Fruit fly (Drosophila melanogaster) whole organism, wandering third instar larva: ENCODE data around the gene CG12439.

Experiments
- Abd-B ChIP-seq: fragments of >200 bp; optimal IDR thresholded peaks from 2 replicates; lab custom pipeline; 2017; ENCODE audit warnings: missing biosample characterization, missing genetic modification characterization
- CG32264 ChIP-seq: fragments of 200-800 bp; sonication (Bioruptor generic); optimal IDR thresholded peaks from 2 replicates; lab custom pipeline; 2016; ENCODE audit warnings: missing biosample characterization, missing genetic modification characterization
- CG9705 ChIP-seq: fragments of 200-800 bp; sonication (Bioruptor generic); optimal IDR thresholded peaks from 2 replicates; lab custom pipeline; 2018; ENCODE audit warnings: missing biosample characterization, mild to moderate bottlenecking, missing genetic modification characterization
- CrebA ChIP-seq: fragments of 200-800 bp; sonication (Bioruptor generic); optimal IDR thresholded peaks from 2 replicates; lab custom pipeline; 2016; ENCODE audit warnings: missing biosample characterization, mild to moderate bottlenecking, missing genetic modification characterization, borderline replicate concordance
- Dfd ChIP-seq: fragments of >200 bp; optimal IDR thresholded peaks from 2 replicates; lab custom pipeline; 2017; ENCODE audit warnings: missing biosample characterization, missing genetic modification characterization
- Dif ChIP-seq: fragments of 200-275, 200-300 bp; sonication (Bioruptor generic); optimal IDR thresholded peaks from 2 replicates; lab custom pipeline; 2018; ENCODE audit warnings: missing biosample characterization, missing genetic modification characterization; ENCODE audit not compliant: partially characterized antibody
- GATAd ChIP-seq: sonication (Bioruptor generic); optimal IDR thresholded peaks from 2 replicates; lab custom pipeline; 2016; ENCODE audit warnings: missing biosample characterization, missing genetic modification characterization
- HLH106 ChIP-seq: fragments of 200-800 bp; optimal IDR thresholded peaks from 3 replicates; lab custom pipeline; 2019; ENCODE audit warnings: missing biosample characterization, mild to moderate bottlenecking, missing genetic modification characterization, moderate library complexity
- Hnf4 ChIP-seq: fragments of 200-800 bp; sonication (Bioruptor generic); optimal IDR thresholded peaks from 2 replicates; lab custom pipeline; 2016; ENCODE audit warnings: missing biosample characterization, mild to moderate bottlenecking, missing genetic modification characterization
- Hr78 ChIP-seq: fragments of >200 bp; optimal IDR thresholded peaks from 2 replicates; lab custom pipeline; 2017; ENCODE audit warnings: missing biosample characterization, missing genetic modification characterization
- Hr83 ChIP-seq: fragments of 200-300 bp; sonication (Bioruptor generic); optimal IDR thresholded peaks from 2 replicates; lab custom pipeline; 2016; ENCODE audit warnings: missing biosample characterization, mild to moderate bottlenecking, missing genetic modification characterization, moderate library complexity; ENCODE audit not compliant: poor library complexity, severe bottlenecking
- Jra ChIP-seq: sonication (Bioruptor generic); optimal IDR thresholded peaks from 2 replicates; lab custom pipeline; 2016; ENCODE audit warnings: missing biosample characterization, missing genetic modification characterization
- Mio ChIP-seq: sonication (Bioruptor generic); optimal IDR thresholded peaks from 2 replicates; lab custom pipeline; 2016; ENCODE audit warnings: missing biosample characterization, missing genetic modification characterization
- Myc ChIP-seq: fragments of >200 bp; optimal IDR thresholded peaks from 2 replicates; lab custom pipeline; 2017
- N ChIP-seq: fragments of >200 bp; optimal IDR thresholded peaks from 2 replicates; lab custom pipeline; 2018; ENCODE audit warnings: missing biosample characterization, missing external identifiers, missing genetic modification characterization
- OdsH ChIP-seq: fragments of 200-800 bp; sonication (Bioruptor generic); optimal IDR thresholded peaks from 2 replicates; lab custom pipeline; 2016; ENCODE audit warnings: missing biosample characterization, mild to moderate bottlenecking, missing genetic modification characterization
- Rel ChIP-seq, 2 experiments: fragments of 200-800 bp; sonication (Bioruptor generic) in 1 of 2; optimal IDR thresholded peaks; 2 replicates in 1 of 2; 3 replicates in 1 of 2; lab custom pipeline; 2016 to 2019; ENCODE audit warnings: mild to moderate bottlenecking in 2 of 2, missing biosample characterization in 2 of 2, missing genetic modification characterization in 2 of 2, moderate library complexity in 1 of 2
- Sp1 ChIP-seq: fragments of 200-800 bp; sonication (Bioruptor generic); optimal IDR thresholded peaks from 3 replicates; lab custom pipeline; 2019; ENCODE audit warnings: missing biosample characterization, mild to moderate bottlenecking, missing genetic modification characterization, moderate library complexity
- Vsx2 ChIP-seq: fragments of 200-300, 225-300 bp; sonication (Bioruptor generic); optimal IDR thresholded peaks from 2 replicates; lab custom pipeline; 2018; ENCODE audit warnings: missing biosample characterization, missing genetic modification characterization; ENCODE audit not compliant: partially characterized antibody
- br ChIP-seq: fragments of 200-800 bp; sonication (Bioruptor generic); optimal IDR thresholded peaks from 2 replicates; lab custom pipeline; 2016; ENCODE audit warnings: missing biosample characterization, missing genetic modification characterization
- brk ChIP-seq: fragments of 200-800 bp; sonication (Bioruptor generic); optimal IDR thresholded peaks from 2 replicates; lab custom pipeline; 2016; ENCODE audit warnings: missing biosample characterization, mild to moderate bottlenecking, missing genetic modification characterization
- dl ChIP-seq, 2 experiments: fragments of 175-275, 200-275 bp in 1 of 2; fragments of 200-275 bp in 1 of 2; sonication (Bioruptor generic); optimal IDR thresholded peaks; lab custom pipeline; 2018; ENCODE audit warnings: mild to moderate bottlenecking in 2 of 2, missing biosample characterization in 2 of 2, missing genetic modification characterization in 2 of 2, moderate library complexity in 2 of 2; ENCODE audit not compliant: partially characterized antibody in 2 of 2, insufficient read depth in 1 of 2
- dmrt93B ChIP-seq: fragments of 200-800 bp; sonication (Bioruptor generic); optimal IDR thresholded peaks from 2 replicates; lab custom pipeline; 2018; ENCODE audit warnings: missing biosample characterization, mild to moderate bottlenecking, missing genetic modification characterization
- dsf ChIP-seq: sonication (Bioruptor generic); optimal IDR thresholded peaks from 2 replicates; lab custom pipeline; 2016; ENCODE audit warnings: missing biosample characterization, missing genetic modification characterization, borderline replicate concordance
- ey ChIP-seq: fragments of 200-800 bp; sonication (Bioruptor generic); optimal IDR thresholded peaks from 2 replicates; lab custom pipeline; 2016; ENCODE audit warnings: missing biosample characterization, missing genetic modification characterization
- foxo ChIP-seq, 2 experiments: fragments of 200-800 bp; sonication (Bioruptor generic); optimal IDR thresholded peaks; 2 replicates in 1 of 2; 3 replicates in 1 of 2; lab custom pipeline; 2016 to 2017; ENCODE audit warnings: missing biosample characterization in 2 of 2, missing genetic modification characterization in 2 of 2
- fru ChIP-seq: fragments of 200-800 bp; sonication (Bioruptor generic); optimal IDR thresholded peaks from 3 replicates; lab custom pipeline; 2016; ENCODE audit warnings: missing biosample characterization, mild to moderate bottlenecking, missing genetic modification characterization
- h ChIP-seq: fragments of 200-800 bp; sonication (Bioruptor generic); optimal IDR thresholded peaks from 3 replicates; lab custom pipeline; 2016; ENCODE audit warnings: missing biosample characterization, mild to moderate bottlenecking, missing genetic modification characterization
- jim ChIP-seq: fragments of 175-275, 200-325 bp; sonication (Bioruptor generic); optimal IDR thresholded peaks from 2 replicates; lab custom pipeline; 2016; ENCODE audit warnings: missing biosample characterization, mild to moderate bottlenecking, missing genetic modification characterization
- lola ChIP-seq: fragments of >200 bp; optimal IDR thresholded peaks from 2 replicates; lab custom pipeline; 2017; ENCODE audit warnings: missing biosample characterization, missing genetic modification characterization
- pan ChIP-seq: fragments of >200 bp; optimal IDR thresholded peaks from 2 replicates; lab custom pipeline; 2017
- psq ChIP-seq: fragments of 200-800 bp; sonication (Bioruptor generic); optimal IDR thresholded peaks from 3 replicates; lab custom pipeline; 2017; ENCODE audit warnings: missing biosample characterization, mild to moderate bottlenecking, missing genetic modification characterization, moderate library complexity
- rgr ChIP-seq: fragments of 200-800 bp; sonication (Bioruptor generic); optimal IDR thresholded peaks from 3 replicates; lab custom pipeline; 2016; ENCODE audit warnings: missing biosample characterization, mild to moderate bottlenecking, missing genetic modification characterization
- sage ChIP-seq: fragments of 200-800 bp; sonication (Bioruptor generic); optimal IDR thresholded peaks from 2 replicates; lab custom pipeline; 2016; ENCODE audit warnings: missing biosample characterization, mild to moderate bottlenecking, missing genetic modification characterization
- sv ChIP-seq: fragments of 200-800 bp; sonication (Bioruptor generic); optimal IDR thresholded peaks from 3 replicates; lab custom pipeline; 2016; ENCODE audit warnings: missing biosample characterization, missing genetic modification characterization
- tai ChIP-seq: sonication (Bioruptor generic); optimal IDR thresholded peaks from 2 replicates; lab custom pipeline; 2016; ENCODE audit warnings: missing biosample characterization, missing genetic modification characterization
- usp ChIP-seq: fragments of >200 bp; optimal IDR thresholded peaks from 2 replicates; lab custom pipeline; 2017; ENCODE audit warnings: missing biosample characterization, missing genetic modification characterization
- woc ChIP-seq: sonication (Bioruptor generic); optimal IDR thresholded peaks from 2 replicates; lab custom pipeline; 2016; ENCODE audit warnings: missing biosample characterization, mild to moderate bottlenecking, missing genetic modification characterization

The CG12439 gene

DNA sequence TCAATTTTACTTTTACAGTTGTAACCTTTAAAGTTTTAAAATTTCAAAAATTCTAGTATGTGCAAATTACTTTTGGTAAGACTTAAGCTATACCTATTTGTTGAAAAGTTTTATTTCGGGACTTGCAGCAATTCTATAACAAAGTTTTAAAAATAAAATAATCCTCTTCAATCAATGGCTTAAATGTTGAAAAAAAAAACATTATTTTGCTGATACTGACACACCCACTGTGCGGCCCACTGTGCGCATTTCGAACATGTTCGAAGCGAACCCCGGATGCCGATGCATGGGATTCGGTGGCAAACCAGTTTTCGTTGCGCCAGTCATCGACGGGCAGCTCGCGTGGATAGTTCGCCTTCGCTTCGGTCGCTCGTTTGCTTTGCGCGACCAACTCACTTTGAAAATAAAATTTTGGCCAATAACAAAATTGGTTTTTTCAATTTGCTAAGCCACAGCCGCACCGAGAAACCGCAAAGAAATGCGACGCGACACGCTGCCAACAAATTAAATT, 48.6 kb downstream of the CG12439 start, which contains the start of gene CG32982:
CG32982 (plus strand) TSS at position 320 of the 511 bp plus-strand sequence.
- TF ChIP-seq Dfd (no peak), GATAd (no peak), Hr78 (GFP tag; lab: Kevin White, UChicago) (no peak), woc (GFP tag; lab: Kevin White, UChicago) (peak; percentile 77), Hr83 (GFP tag; lab: Kevin White, UChicago) (peak; percentile 67), sv (GFP tag; lab: Kevin White, UChicago) (peak; percentile 91), CG32264 (GFP tag; lab: Kevin White, UChicago) (peak; percentile 39), Jra (peak; percentile 30), N (GFP tag; lab: Kevin White, UChicago) (no peak), tai (GFP tag; lab: Kevin White, UChicago) (peak; percentile 31), Abd-B (GFP tag; lab: Kevin White, UChicago) (no peak), usp (GFP tag; lab: Kevin White, UChicago) (no peak), CrebA (GFP tag; lab: Kevin White, UChicago) (no peak), jim (GFP tag; lab: Kevin White, UChicago) (no peak), dl (GFP tag; optimal IDR thresholded peaks at IDR 0.05; lab: Kevin White, UChicago; ENCODE audit: insufficient read depth in 1 of 2, partially characterized antibody in 2 of 2) (no peak), CG9705 (GFP tag; lab: Kevin White, UChicago) (peak; percentile 88), ey (GFP tag; lab: Kevin White, UChicago) (peak; percentile 58), brk (peak; percentile 33), Hnf4 (GFP tag; lab: Kevin White, UChicago) (peak; percentile 66), Dif (GFP tag; lab: Kevin White, UChicago) (peak; percentile 83), Mio (GFP tag; lab: Kevin White, UChicago) (peak; percentile 60), dmrt93B (peak; percentile 77), OdsH (GFP tag; lab: Kevin White, UChicago) (peak; percentile 80), sage (GFP tag; lab: Kevin White, UChicago) (peak; percentile 5), pan (lab: Kevin White, UChicago) (no peak), Sp1 (GFP tag; lab: Kevin White, UChicago) (peak; percentile 86), br (GFP tag; lab: Kevin White, UChicago) (peak; percentile 85), Myc (lab: Kevin White, UChicago) (peak; percentile 29), psq (GFP tag; lab: Kevin White, UChicago) (peak; percentile 71), h (peak; percentile 86), rgr (GFP tag; lab: Kevin White, UChicago) (peak; percentile 83), Rel (GFP tag; optimal IDR thresholded peaks at IDR 0.05; lab: Kevin White, UChicago) (no peak), Rel (tag; optimal IDR thresholded peaks at IDR 0.05; lab: Kevin White, UChicago) (peak; percentile 34), foxo (GFP tag; optimal IDR thresholded peaks at IDR 0.05; lab: Kevin White, UChicago) (peak; percentile 6 to 90), fru (GFP tag; lab: Kevin White, UChicago) (peak; percentile 89), Vsx2 (GFP tag; lab: Kevin White, UChicago) (peak; percentile 66), dsf (GFP tag; lab: Kevin White, UChicago) (no peak), HLH106 (tag; lab: Kevin White, UChicago) (peak; percentile 89), lola (GFP tag; lab: Kevin White, UChicago) (no peak)

DNA sequence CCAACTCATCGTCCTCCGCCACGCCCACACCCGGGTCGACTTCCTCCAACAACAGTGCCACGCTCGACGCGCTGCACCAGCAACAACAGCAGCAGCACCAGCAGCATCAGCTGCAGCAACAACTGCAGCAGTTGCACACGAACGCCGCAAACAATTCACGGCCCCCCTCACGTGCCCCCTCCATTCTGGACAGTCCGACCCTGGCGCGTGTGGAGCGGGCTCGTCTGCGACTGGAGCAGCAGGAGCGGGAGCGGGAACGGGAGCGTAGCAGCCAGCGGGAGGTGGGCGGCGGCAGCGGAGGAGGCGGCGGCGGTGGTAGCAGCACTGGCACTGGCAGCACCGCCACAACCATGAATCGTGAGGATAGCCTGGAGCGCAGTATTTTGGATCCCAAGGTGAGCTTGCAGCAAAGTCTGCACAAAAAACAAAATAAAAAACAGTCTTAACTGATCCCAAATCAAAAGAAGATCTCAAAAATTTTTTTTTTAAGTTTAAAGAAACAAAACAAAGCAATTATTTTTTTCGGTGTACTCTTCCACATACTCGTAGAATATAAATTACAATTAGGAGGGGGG, 50.2 kb downstream of the CG12439 start:
- TF ChIP-seq Sp1 (GFP tag; lab: Kevin White, UChicago): no peak
- TF ChIP-seq fru (GFP tag; lab: Kevin White, UChicago): peak; percentile 54
- peak in 1 of 2 experiments; percentile 38 for TF ChIP-seq foxo (GFP tag; optimal IDR thresholded peaks at IDR 0.05; lab: Kevin White, UChicago)
- TF ChIP-seq, all 38 proteins: peak for 2
